Fruit fly (Drosophila melanogaster) whole organism, embryonic: ENCODE measurements around the gene dpr3.
A peak's percentile ranks its signal among the peaks of the same experiment; 100 is the strongest.

Experiments
- Bgb ChIP-seq: fragments of 200-800 bp; sonication (Bioruptor generic); IDR thresholded peaks from 2 replicates; pipeline ENCODE4 v1.3.6; 2022; ENCODE audit warnings: missing biosample characterization, missing genetic modification characterization; ENCODE audit not compliant: partially characterized antibody
- Blimp-1 ChIP-seq: fragments of 200-800 bp; sonication (Bioruptor generic); optimal IDR thresholded peaks from 3 replicates; lab custom pipeline; 2018; ENCODE audit warnings: missing biosample characterization, missing genetic modification characterization, mild to moderate bottlenecking, moderate library complexity, missing genetic modification reagents
- CG10267 ChIP-seq: fragments of 200-800 bp; sonication (Bioruptor generic); optimal IDR thresholded peaks from 2 replicates; lab custom pipeline; 2018; ENCODE audit warnings: missing biosample characterization, mild to moderate bottlenecking, missing genetic modification characterization, moderate library complexity
- CG10321 ChIP-seq: fragments of 200-800 bp; sonication (Bioruptor generic); IDR thresholded peaks from 2 replicates; pipeline ENCODE4 v1.3.6; 2022; ENCODE audit warnings: missing biosample characterization, missing genetic modification characterization
- CG14860 ChIP-seq: fragments of 200-800 bp; sonication (Bioruptor generic); IDR thresholded peaks from 3 replicates; pipeline ENCODE4 v1.3.6; 2022; ENCODE audit warnings: missing biosample characterization, missing genetic modification characterization; ENCODE audit not compliant: partially characterized antibody
- CG1602 ChIP-seq: fragments of 200-800 bp; sonication (Bioruptor generic); optimal IDR thresholded peaks from 3 replicates; lab custom pipeline; 2016; ENCODE audit warnings: missing biosample characterization, missing genetic modification characterization
- CG16813 ChIP-seq: fragments of 200-800 bp; sonication (Bioruptor generic); IDR thresholded peaks from 3 replicates; pipeline ENCODE4 v1.3.6; 2022; ENCODE audit warnings: missing biosample characterization, missing genetic modification characterization; ENCODE audit not compliant: partially characterized antibody
- CG17328 ChIP-seq: fragments of 200-800 bp; sonication (Bioruptor generic); IDR thresholded peaks from 2 replicates; pipeline ENCODE4 v1.3.6; 2022; ENCODE audit warnings: missing biosample characterization, missing genetic modification characterization
- CG17568 ChIP-seq: fragments of 200-800 bp; sonication (Bioruptor generic); optimal IDR thresholded peaks from 2 replicates; lab custom pipeline; 2018; ENCODE audit warnings: missing biosample characterization, mild to moderate bottlenecking, missing genetic modification characterization, moderate library complexity
- CG1792 ChIP-seq: fragments of 200-800 bp; sonication (Bioruptor generic); optimal IDR thresholded peaks from 2 replicates; lab custom pipeline; 2016; ENCODE audit warnings: missing biosample characterization, missing genetic modification characterization
- CG30020 ChIP-seq: fragments of 200-800 bp; optimal IDR thresholded peaks from 2 replicates; lab custom pipeline; 2019; ENCODE audit warnings: missing biosample characterization, mild to moderate bottlenecking, missing genetic modification characterization, moderate library complexity
- CG42726 ChIP-seq: fragments of 200-800 bp; sonication (Bioruptor generic); IDR thresholded peaks from 2 replicates; pipeline ENCODE4 v1.3.6; 2022; ENCODE audit warnings: missing biosample characterization, missing genetic modification characterization; ENCODE audit not compliant: partially characterized antibody
- CG6791 ChIP-seq: fragments of 200-800 bp; sonication (Bioruptor generic); IDR thresholded peaks from 3 replicates; pipeline ENCODE4 v1.3.6; 2022; ENCODE audit warnings: missing biosample characterization, missing genetic modification characterization; ENCODE audit not compliant: partially characterized antibody
- Deaf1 ChIP-seq: fragments of 200-800 bp; optimal IDR thresholded peaks from 3 replicates; lab custom pipeline; 2019; ENCODE audit warnings: missing biosample characterization, mild to moderate bottlenecking, missing genetic modification characterization, moderate library complexity
- HmgZ ChIP-seq: fragments of 200-800 bp; sonication (Bioruptor generic); optimal IDR thresholded peaks from 2 replicates; lab custom pipeline; 2018; ENCODE audit warnings: missing biosample characterization, mild to moderate bottlenecking, missing genetic modification characterization
- Med ChIP-seq: fragments of 200-800 bp; sonication (Bioruptor generic); peaks from one replicate; lab custom pipeline; 2016; ENCODE audit warnings: missing biosample characterization, missing genetic modification characterization, mild to moderate bottlenecking, inconsistent platforms, moderate library complexity
- NFAT ChIP-seq: fragments of 200-800 bp; sonication (Bioruptor generic); IDR thresholded peaks from 2 replicates; pipeline ENCODE4 v1.3.6; 2022; ENCODE audit warnings: missing biosample characterization, missing genetic modification characterization
- Opbp ChIP-seq: fragments of 200-800 bp; sonication (Bioruptor generic); IDR thresholded peaks from 3 replicates; pipeline ENCODE4 v1.3.6; 2022; ENCODE audit warnings: missing biosample characterization, missing genetic modification characterization; ENCODE audit not compliant: partially characterized antibody
- Stat92E ChIP-seq, 3 experiments: fragments of >200 bp in 2 of 3; fragments of 200-800 bp in 1 of 3; sonication (Bioruptor generic) in 1 of 3; optimal IDR thresholded peaks; 2 replicates each; lab custom pipeline; 2017 to 2019; ENCODE audit warnings: missing biosample characterization in 3 of 3, missing genetic modification characterization in 3 of 3, mild to moderate bottlenecking in 1 of 3, moderate library complexity in 1 of 3
- ac ChIP-seq: fragments of 200-800 bp; sonication (Bioruptor generic); optimal IDR thresholded peaks from 3 replicates; lab custom pipeline; 2017; ENCODE audit warnings: missing biosample characterization, mild to moderate bottlenecking, missing genetic modification characterization
- ato ChIP-seq: fragments of 200-800 bp; sonication (Bioruptor generic); IDR thresholded peaks from 2 replicates; pipeline ENCODE4 v1.3.6; 2022; ENCODE audit warnings: missing biosample characterization, missing genetic modification characterization; ENCODE audit not compliant: partially characterized antibody
- bbx ChIP-seq: fragments of 200-800 bp; sonication (Bioruptor generic); IDR thresholded peaks from 2 replicates; pipeline ENCODE4 v1.3.6; 2022; ENCODE audit warnings: missing biosample characterization, missing genetic modification characterization; ENCODE audit not compliant: partially characterized antibody
- bigmax ChIP-seq: fragments of 200-800 bp; sonication (Bioruptor generic); optimal IDR thresholded peaks from 2 replicates; lab custom pipeline; 2018; ENCODE audit warnings: missing biosample characterization, mild to moderate bottlenecking, missing genetic modification characterization
- ci ChIP-seq: fragments of 200-800 bp; sonication (Bioruptor generic); IDR thresholded peaks from 3 replicates; pipeline ENCODE4 v1.3.6; 2022; ENCODE audit warnings: missing biosample characterization, missing genetic modification characterization
- dysf ChIP-seq: fragments of 200-800 bp; sonication (Bioruptor generic); IDR thresholded peaks from 3 replicates; pipeline ENCODE4 v1.3.6; 2022; ENCODE audit warnings: missing biosample characterization, missing genetic modification characterization
- gem ChIP-seq: fragments of 200-800 bp; sonication (Bioruptor generic); optimal IDR thresholded peaks from 2 replicates; lab custom pipeline; 2019; ENCODE audit warnings: missing biosample characterization, mild to moderate bottlenecking, missing genetic modification characterization, moderate library complexity
- grn ChIP-seq: fragments of 200-800 bp; sonication (Bioruptor generic); optimal IDR thresholded peaks from 3 replicates; lab custom pipeline; 2017; ENCODE audit warnings: missing biosample characterization, missing genetic modification characterization
- gro ChIP-seq: fragments of 200-800 bp; sonication (Bioruptor generic); optimal IDR thresholded peaks from 2 replicates; lab custom pipeline; 2016; ENCODE audit warnings: missing biosample characterization, missing genetic modification characterization
- hb ChIP-seq: fragments of 200-800 bp; sonication (Bioruptor generic); IDR thresholded peaks from 3 replicates; pipeline ENCODE4 v1.3.6; 2022; ENCODE audit warnings: missing biosample characterization, missing genetic modification characterization; ENCODE audit not compliant: partially characterized antibody
- inv ChIP-seq: fragments of 200-800 bp; sonication (Bioruptor generic); IDR thresholded peaks from 2 replicates; pipeline ENCODE4 v1.3.6; 2022; ENCODE audit warnings: missing biosample characterization, missing genetic modification characterization; ENCODE audit not compliant: partially characterized antibody
- lola ChIP-seq, 3 experiments: fragments of >200 bp in 2 of 3; fragments of 200-800 bp in 1 of 3; sonication (Bioruptor generic) in 1 of 3; optimal IDR thresholded peaks; 2 replicates each; lab custom pipeline; 2017 to 2019; ENCODE audit warnings: missing biosample characterization in 3 of 3, missing genetic modification characterization in 3 of 3, mild to moderate bottlenecking in 1 of 3, moderate library complexity in 1 of 3
- mld ChIP-seq: fragments of 200-800 bp; sonication (Bioruptor generic); IDR thresholded peaks from 3 replicates; pipeline ENCODE4 v1.3.6; 2022; ENCODE audit warnings: missing biosample characterization, missing genetic modification characterization; ENCODE audit not compliant: partially characterized antibody
- nerfin-2 ChIP-seq: fragments of 200-800 bp; sonication (Bioruptor generic); IDR thresholded peaks from 2 replicates; pipeline ENCODE4 v1.3.6; 2022; ENCODE audit warnings: missing biosample characterization, missing genetic modification characterization; ENCODE audit not compliant: partially characterized antibody
- onecut ChIP-seq: fragments of 200-800 bp; sonication (Bioruptor generic); IDR thresholded peaks from 2 replicates; pipeline ENCODE4 v1.3.6; 2022; ENCODE audit warnings: missing biosample characterization, missing genetic modification characterization
- scrt ChIP-seq: fragments of 200-800 bp; sonication (Bioruptor generic); optimal IDR thresholded peaks from 2 replicates; lab custom pipeline; 2018; ENCODE audit warnings: missing biosample characterization, mild to moderate bottlenecking, missing genetic modification characterization, moderate library complexity
- sens ChIP-seq: fragments of 200-800 bp; sonication (Bioruptor generic); peaks from one replicate; lab custom pipeline; 2016; ENCODE audit warnings: missing biosample characterization, missing genetic modification characterization
- sna ChIP-seq: fragments of 200-800 bp; sonication (Bioruptor generic); IDR thresholded peaks from 2 replicates; pipeline ENCODE4 v1.3.6; 2022; ENCODE audit warnings: missing biosample characterization, missing genetic modification characterization; ENCODE audit not compliant: partially characterized antibody
- tna ChIP-seq: fragments of 200-800 bp; sonication (Bioruptor generic); IDR thresholded peaks from 2 replicates; pipeline ENCODE4 v1.3.6; 2022; ENCODE audit warnings: missing biosample characterization, missing genetic modification characterization; ENCODE audit not compliant: partially characterized antibody
- tx ChIP-seq: fragments of 200-800 bp; sonication (Bioruptor generic); optimal IDR thresholded peaks from 2 replicates; lab custom pipeline; 2016; ENCODE audit warnings: missing biosample characterization, missing genetic modification characterization
- vnd ChIP-seq: fragments of 200-800 bp; sonication (Bioruptor generic); IDR thresholded peaks from 3 replicates; pipeline ENCODE4 v1.3.6; 2022; ENCODE audit warnings: missing biosample characterization, missing genetic modification characterization; ENCODE audit not compliant: partially characterized antibody
- vvl ChIP-seq: fragments of 200-800 bp; sonication (Bioruptor generic); IDR thresholded peaks from 2 replicates; pipeline ENCODE4 v1.3.6; 2022; ENCODE audit warnings: missing biosample characterization, missing genetic modification characterization
- z ChIP-seq: fragments of 200-800 bp; sonication (Bioruptor generic); IDR thresholded peaks from 3 replicates; pipeline ENCODE4 v1.3.6; 2022; ENCODE audit warnings: missing biosample characterization, missing genetic modification characterization
- zen2 ChIP-seq: fragments of 200-800 bp; sonication (Bioruptor generic); IDR thresholded peaks from 3 replicates; pipeline ENCODE4 v1.3.6; 2022; ENCODE audit warnings: missing biosample characterization, missing genetic modification characterization; ENCODE audit not compliant: partially characterized antibody

The dpr3 gene

dm6 chr2L:2013057-2013456, 96.6 kb downstream of the dpr3 start (continued):
- no peak for TF ChIP-seq CG10321 (GFP tag; lab: Robert Waterston, UW)
- no peak for TF ChIP-seq CG1792
- TF ChIP-seq bigmax, result no peak
- no peak for TF ChIP-seq hb
- TF ChIP-seq HmgZ (tag; lab: Kevin White, UChicago), result no peak
- peak; percentile 55 for TF ChIP-seq grn
- TF ChIP-seq Opbp (GFP tag; lab: Robert Waterston, UW), result peak; percentile 73; the same call in 2 of the 3 replicates
- no peak for TF ChIP-seq CG17568 (GFP tag; lab: Kevin White, UChicago)
- no peak for TF ChIP-seq CG30020 (tag; lab: Kevin White, UChicago)
- TF ChIP-seq vnd (GFP tag; lab: Robert Waterston, UW), result no peak
- peak; percentile 26; the same call in 1 of the 2 replicates for TF ChIP-seq sna (GFP tag; lab: Robert Waterston, UW)
- 0 out of 3 replicates have a peak, but pooled peaks have one; percentile 32 for TF ChIP-seq ci (GFP tag; lab: Robert Waterston, UW)
- peak; percentile 58 for TF ChIP-seq CG42726
- TF ChIP-seq CG6791 (GFP tag; lab: Robert Waterston, UW), result peak; percentile 70; the same call in 2 of the 3 replicates
- 0 out of 3 replicates have a peak, but pooled peaks have one; percentile 35 for TF ChIP-seq zen2
- TF ChIP-seq CG14860, result 0 out of 3 replicates have a peak, but pooled peaks have one; percentile 29
- TF ChIP-seq tna (GFP tag; lab: Robert Waterston, UW), result 0 out of 2 replicates have a peak, but pooled peaks have one; percentile 7
- TF ChIP-seq vvl (GFP tag; lab: Robert Waterston, UW), result peak; percentile 8; the same call in 1 of the 2 replicates
- peak; percentile 62 for TF ChIP-seq nerfin-2
- TF ChIP-seq tx (GFP tag; lab: Kevin White, UChicago), result no peak
- 0 out of 3 replicates have a peak, but pooled peaks have one; percentile 66 for TF ChIP-seq mld (GFP tag; lab: Robert Waterston, UW)
- no peak for TF ChIP-seq ac (GFP tag; lab: Kevin White, UChicago)
- peak; percentile 78 for TF ChIP-seq CG16813 (GFP tag; lab: Robert Waterston, UW)

- TF ChIP-seq CG17328 (GFP tag; lab: Robert Waterston, UW) (0 out of 2 replicates have a peak, but pooled peaks have one; percentile 11), NFAT (GFP tag; lab: Robert Waterston, UW) (0 out of 2 replicates have a peak, but pooled peaks have one; percentile 14), Deaf1 (tag; lab: Kevin White, UChicago) (peak; percentile 94), lola (GFP tag; optimal IDR thresholded peaks at IDR 0.05; lab: Kevin White, UChicago) (no peak), scrt (GFP tag; lab: Kevin White, UChicago) (peak; percentile 62), onecut (peak; percentile 18; the same call in 1 of the 2 replicates)
Measured at dm6 chr2L:2011430-2011829, 98.2 kb downstream of the dpr3 start.

dm6 chr2L:2010335-2011061, 99.2 kb downstream of the dpr3 start:
- TF ChIP-seq sens (GFP tag; lab: Kevin White, UChicago), result peak; percentile 53
- peak; percentile 13 for TF ChIP-seq gem (tag; lab: Kevin White, UChicago)
- TF ChIP-seq scrt (GFP tag; lab: Kevin White, UChicago), result no peak
- TF ChIP-seq Blimp-1, result peak; percentile 27
- no peak for TF ChIP-seq dysf
- peak; percentile 17 for TF ChIP-seq grn
- TF ChIP-seq Bgb, result peak; percentile 73; the same call in 1 of the 2 replicates
- no peak for TF ChIP-seq z
- TF ChIP-seq bbx, result peak; percentile 85
- TF ChIP-seq Med (GFP tag; lab: Kevin White, UChicago), result peak; percentile 7
- peak; percentile 85; the same call in 2 of the 3 replicates for TF ChIP-seq Opbp (GFP tag; lab: Robert Waterston, UW)
- peak; percentile 38; the same call in 1 of the 2 replicates for TF ChIP-seq inv (GFP tag; lab: Robert Waterston, UW)
- TF ChIP-seq mld (GFP tag; lab: Robert Waterston, UW), result peak; percentile 85
- TF ChIP-seq CG10267 (tag; lab: Kevin White, UChicago), result peak; percentile 2
- TF ChIP-seq Stat92E (GFP tag; optimal IDR thresholded peaks at IDR 0.05; lab: Kevin White, UChicago), result peak in 1 of 3 experiments; percentile 50
- TF ChIP-seq gro (GFP tag; lab: Kevin White, UChicago), result no peak
- TF ChIP-seq ato, result peak; percentile 80
- no peak for TF ChIP-seq CG1602 (GFP tag; lab: Kevin White, UChicago)
